Worm (Caenorhabditis elegans): ENCODE results near the gene sem-5.

sem-5 gene

DNA sequence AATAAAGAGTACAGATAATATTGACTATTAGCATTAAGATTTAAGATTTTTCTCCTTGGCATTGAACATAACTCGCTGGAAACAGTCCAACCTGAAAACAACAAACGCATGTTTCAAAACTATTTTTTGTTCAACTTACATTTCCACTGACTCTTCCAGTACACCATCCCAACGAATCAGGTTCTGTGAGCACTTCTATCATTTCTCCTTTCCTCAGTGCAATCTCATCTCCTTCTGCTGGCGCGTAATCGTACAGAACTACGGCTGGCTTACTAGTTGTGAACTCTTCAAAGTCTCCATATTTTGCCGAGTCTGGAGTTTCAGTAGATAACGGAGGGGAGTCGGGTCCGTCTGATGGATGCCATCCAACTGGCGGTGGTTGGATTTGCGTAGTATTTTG lies 27.6 kb upstream of the sem-5 start:
- TF ChIP-seq ztf-23 (GFP tag; IDR thresholded peaks at IDR 0.05) (no peak), flt-1 (GFP tag; IDR thresholded peaks at IDR 0.05) (no peak), ref-1 (GFP tag; conservative IDR thresholded peaks at IDR 0.05) (no peak), med-1 (GFP tag; optimal IDR thresholded peaks at IDR 0.05; ENCODE audit: insufficient read depth) (no peak), klf-2 (GFP tag; conservative IDR thresholded peaks at IDR 0.05) (no peak), ztf-29 (GFP tag; IDR thresholded peaks at IDR 0.05) (no peak), cog-1 (tag; optimal IDR thresholded peaks at IDR 0.05) (no peak), tab-1 (GFP tag; IDR thresholded peaks at IDR 0.05) (no peak), T22C8.4 (GFP tag; IDR thresholded peaks at IDR 0.05) (no peak)

DNA sequence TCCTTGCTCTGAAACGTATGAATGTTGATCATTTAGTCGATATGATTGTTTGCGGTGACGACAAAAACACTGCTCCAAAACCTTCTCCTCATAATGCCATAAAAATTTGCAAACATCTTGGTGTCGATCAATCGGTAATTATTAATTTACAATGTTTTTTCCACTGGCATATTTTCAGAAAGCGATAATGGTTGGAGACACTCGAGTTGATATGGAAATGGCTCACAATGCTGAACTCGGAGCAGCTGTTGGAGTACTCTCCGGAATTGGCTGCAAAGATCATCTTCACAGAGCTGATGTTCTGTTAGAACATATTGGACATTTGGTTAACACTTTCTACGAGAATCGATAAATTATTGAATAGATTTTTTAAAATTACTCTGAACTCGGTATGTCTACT lies 26.9 kb upstream of the sem-5 start:
- TF ChIP-seq flt-1 (GFP tag; IDR thresholded peaks at IDR 0.05) (no peak), med-1 (GFP tag; optimal IDR thresholded peaks at IDR 0.05; ENCODE audit: insufficient read depth) (no peak), ztf-29 (GFP tag; IDR thresholded peaks at IDR 0.05) (no peak), tab-1 (GFP tag; IDR thresholded peaks at IDR 0.05) (no peak), cog-1 (tag; optimal IDR thresholded peaks at IDR 0.05) (no peak), ref-1 (GFP tag; conservative IDR thresholded peaks at IDR 0.05) (no peak), ztf-23 (GFP tag; IDR thresholded peaks at IDR 0.05) (no peak), klf-2 (GFP tag; conservative IDR thresholded peaks at IDR 0.05) (no peak), T22C8.4 (GFP tag; IDR thresholded peaks at IDR 0.05) (no peak)

DNA sequence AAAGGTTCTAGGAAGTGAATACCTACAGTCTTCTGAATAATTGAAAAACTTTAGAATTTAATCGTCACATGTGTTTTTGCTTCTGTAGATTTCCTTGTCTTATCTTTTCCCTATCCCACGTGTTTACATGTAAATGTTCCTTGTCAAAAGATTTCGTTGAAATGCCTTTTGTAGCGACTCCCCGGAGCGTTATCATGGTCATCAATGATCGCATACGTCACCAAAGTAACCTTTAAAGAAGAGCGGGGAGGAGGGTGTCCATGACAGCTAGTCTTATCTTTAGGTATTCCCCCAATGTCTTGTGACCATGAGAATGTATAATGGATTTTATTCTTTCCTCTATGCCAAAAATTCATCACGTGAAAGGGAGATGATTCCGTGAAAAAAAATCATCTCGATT lies 25.4 kb upstream of the sem-5 start:
- no peak for TF ChIP-seq med-1 (GFP tag; optimal IDR thresholded peaks at IDR 0.05; ENCODE audit: insufficient read depth)
- no peak for TF ChIP-seq ref-1 (GFP tag; conservative IDR thresholded peaks at IDR 0.05)
- no peak for TF ChIP-seq ztf-23 (GFP tag; IDR thresholded peaks at IDR 0.05)
- TF ChIP-seq ztf-29 (GFP tag; IDR thresholded peaks at IDR 0.05), result no peak
- no peak for TF ChIP-seq flt-1 (GFP tag; IDR thresholded peaks at IDR 0.05)
- TF ChIP-seq tab-1 (GFP tag; IDR thresholded peaks at IDR 0.05), result no peak
- TF ChIP-seq cog-1 (tag; optimal IDR thresholded peaks at IDR 0.05), result no peak
- no peak for TF ChIP-seq T22C8.4 (GFP tag; IDR thresholded peaks at IDR 0.05)
- TF ChIP-seq klf-2 (GFP tag; conservative IDR thresholded peaks at IDR 0.05), result no peak

DNA sequence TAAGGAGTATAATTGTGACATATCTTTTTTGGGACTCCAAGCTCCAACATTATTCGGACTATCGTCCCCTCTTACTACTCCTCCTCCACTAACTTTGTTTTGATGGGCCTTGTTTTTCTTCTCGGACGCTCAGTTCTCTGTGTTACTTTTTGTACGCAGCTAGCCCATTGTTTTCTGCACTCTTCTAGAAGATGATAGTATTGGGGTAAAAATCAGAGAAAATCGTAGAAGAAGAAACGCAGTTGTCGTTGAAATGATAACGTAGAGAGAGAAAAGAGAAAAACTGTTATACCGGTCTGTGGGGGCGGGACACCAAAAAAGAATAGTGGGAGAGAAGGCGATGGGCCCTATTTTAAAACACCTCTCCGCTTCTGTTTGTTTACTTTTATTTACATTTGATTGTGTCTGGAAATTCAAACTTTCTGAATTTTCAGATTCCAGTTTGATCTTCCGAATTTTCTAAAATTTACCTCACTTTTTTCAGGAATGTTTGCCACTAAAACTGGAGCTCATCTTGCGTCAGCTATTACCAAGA lies 24.0 kb upstream of the sem-5 start, which contains the start of gene F45E1.4:
F45E1.4 (plus strand) TSS at position 485 of the 535 bp plus-strand sequence.
- TF ChIP-seq ref-1 (GFP tag; conservative IDR thresholded peaks at IDR 0.05), result no peak
- TF ChIP-seq ztf-29 (GFP tag; IDR thresholded peaks at IDR 0.05), result no peak
- TF ChIP-seq klf-2 (GFP tag; conservative IDR thresholded peaks at IDR 0.05), result no peak

DNA sequence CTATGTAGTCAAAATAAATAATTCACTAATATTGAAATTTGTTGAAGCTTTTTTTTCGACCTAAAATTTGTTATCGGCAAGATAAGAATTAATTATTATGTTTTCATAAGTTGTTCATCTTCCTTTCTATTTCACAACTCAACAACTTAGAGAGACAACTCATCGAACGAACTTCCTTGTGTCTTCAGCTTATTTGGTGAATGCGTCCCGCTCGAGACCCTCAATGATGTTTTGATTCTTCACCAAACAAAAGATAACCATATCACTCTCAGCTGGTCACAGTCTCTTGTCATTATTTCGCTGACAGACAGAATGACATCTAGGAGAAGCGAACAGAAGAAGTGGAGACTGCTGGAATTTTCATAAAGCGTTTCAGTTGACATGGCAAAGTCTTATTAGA lies 23.2 kb upstream of the sem-5 start:
- no peak for TF ChIP-seq cog-1 (tag; optimal IDR thresholded peaks at IDR 0.05)
- TF ChIP-seq T22C8.4 (GFP tag; IDR thresholded peaks at IDR 0.05), result no peak
- no peak for TF ChIP-seq klf-2 (GFP tag; conservative IDR thresholded peaks at IDR 0.05)
- no peak for TF ChIP-seq ztf-23 (GFP tag; IDR thresholded peaks at IDR 0.05)
- no peak for TF ChIP-seq tab-1 (GFP tag; IDR thresholded peaks at IDR 0.05)
- no peak for TF ChIP-seq med-1 (GFP tag; optimal IDR thresholded peaks at IDR 0.05; ENCODE audit: insufficient read depth)
- TF ChIP-seq ref-1 (GFP tag; conservative IDR thresholded peaks at IDR 0.05), result no peak
- TF ChIP-seq flt-1 (GFP tag; IDR thresholded peaks at IDR 0.05), result no peak
- TF ChIP-seq ztf-29 (GFP tag; IDR thresholded peaks at IDR 0.05), result no peak

DNA sequence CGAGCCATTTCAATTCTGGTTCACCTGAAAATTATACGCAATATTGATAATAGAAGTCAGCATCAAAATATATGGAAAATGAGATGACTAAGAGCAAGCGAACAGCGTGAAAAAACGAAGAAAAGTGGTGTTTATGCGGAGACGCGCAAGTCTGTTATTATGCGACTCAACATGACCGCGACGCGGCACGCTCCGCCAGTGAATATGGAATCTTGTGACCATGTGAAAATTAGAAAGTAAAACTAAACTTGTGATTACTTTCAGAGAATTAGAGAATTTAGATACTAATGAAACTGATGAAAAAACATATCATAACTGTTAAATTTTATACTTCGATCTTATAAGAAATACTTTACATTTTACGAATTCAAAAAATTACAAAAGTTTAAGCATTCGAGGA lies 20.5 kb upstream of the sem-5 start, which contains the start of gene his-71:
his-71 (minus strand) TSS at position 24 of the 400 bp plus-strand sequence.
- TF ChIP-seq flt-1 (GFP tag; IDR thresholded peaks at IDR 0.05) (no peak), med-1 (GFP tag; optimal IDR thresholded peaks at IDR 0.05; ENCODE audit: insufficient read depth) (no peak), ref-1 (GFP tag; conservative IDR thresholded peaks at IDR 0.05) (no peak), ztf-29 (GFP tag; IDR thresholded peaks at IDR 0.05) (no peak), T22C8.4 (GFP tag; IDR thresholded peaks at IDR 0.05) (no peak), cog-1 (tag; optimal IDR thresholded peaks at IDR 0.05) (no peak), ztf-23 (GFP tag; IDR thresholded peaks at IDR 0.05) (no peak), klf-2 (GFP tag; conservative IDR thresholded peaks at IDR 0.05) (no peak), tab-1 (GFP tag; IDR thresholded peaks at IDR 0.05) (no peak)

DNA sequence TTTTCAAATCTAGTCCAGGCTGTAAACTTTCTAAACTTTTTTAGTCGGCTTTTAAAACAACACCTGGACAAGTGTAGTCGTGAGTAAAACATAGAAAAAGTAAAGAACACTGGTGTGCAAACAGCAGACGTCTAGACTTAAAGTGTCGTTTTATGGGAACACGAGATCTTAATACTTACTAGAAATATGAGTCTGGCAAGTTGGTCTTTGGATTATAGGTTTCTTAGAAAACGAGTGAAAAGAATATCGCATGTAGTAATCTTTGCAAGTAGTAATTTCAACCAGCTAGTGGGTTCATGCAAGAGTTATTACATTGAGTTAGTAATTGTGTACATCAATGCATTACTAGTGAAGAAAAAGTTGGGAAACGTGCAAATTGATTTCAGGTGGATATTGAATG lies 15.9 kb upstream of the sem-5 start:
- no peak for TF ChIP-seq tab-1 (GFP tag; IDR thresholded peaks at IDR 0.05)
- no peak for TF ChIP-seq flt-1 (GFP tag; IDR thresholded peaks at IDR 0.05)
- TF ChIP-seq ref-1 (GFP tag; conservative IDR thresholded peaks at IDR 0.05), result no peak
- TF ChIP-seq ztf-23 (GFP tag; IDR thresholded peaks at IDR 0.05), result no peak
- no peak for TF ChIP-seq cog-1 (tag; optimal IDR thresholded peaks at IDR 0.05)
- TF ChIP-seq klf-2 (GFP tag; conservative IDR thresholded peaks at IDR 0.05), result no peak
- no peak for TF ChIP-seq T22C8.4 (GFP tag; IDR thresholded peaks at IDR 0.05)
- no peak for TF ChIP-seq ztf-29 (GFP tag; IDR thresholded peaks at IDR 0.05)
- TF ChIP-seq med-1 (GFP tag; optimal IDR thresholded peaks at IDR 0.05; ENCODE audit: insufficient read depth), result no peak

DNA sequence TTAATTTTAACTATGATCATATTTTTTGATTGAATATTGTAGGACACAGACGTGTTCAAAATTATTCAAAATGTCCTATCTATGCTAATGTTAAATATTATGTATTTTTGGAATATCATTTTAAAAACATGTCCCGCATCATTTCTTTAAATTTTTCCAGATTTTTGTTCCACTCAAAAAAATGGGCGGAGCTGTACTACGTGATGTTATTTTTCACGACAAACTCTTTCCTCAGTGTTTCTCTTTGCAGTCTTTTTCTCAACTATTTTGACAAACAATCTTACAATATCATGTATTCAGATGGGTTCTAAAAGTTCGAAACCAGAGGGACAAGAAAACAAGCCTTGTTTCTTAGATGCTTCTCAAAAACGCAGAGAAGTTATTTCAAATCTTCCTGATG lies 14.9 kb upstream of the sem-5 start, which contains the start of gene F45E1.5:
F45E1.5 (plus strand) TSS at position 301 of the 400 bp plus-strand sequence.
- TF ChIP-seq ref-1 (GFP tag; conservative IDR thresholded peaks at IDR 0.05) (no peak), flt-1 (GFP tag; IDR thresholded peaks at IDR 0.05) (no peak)

DNA sequence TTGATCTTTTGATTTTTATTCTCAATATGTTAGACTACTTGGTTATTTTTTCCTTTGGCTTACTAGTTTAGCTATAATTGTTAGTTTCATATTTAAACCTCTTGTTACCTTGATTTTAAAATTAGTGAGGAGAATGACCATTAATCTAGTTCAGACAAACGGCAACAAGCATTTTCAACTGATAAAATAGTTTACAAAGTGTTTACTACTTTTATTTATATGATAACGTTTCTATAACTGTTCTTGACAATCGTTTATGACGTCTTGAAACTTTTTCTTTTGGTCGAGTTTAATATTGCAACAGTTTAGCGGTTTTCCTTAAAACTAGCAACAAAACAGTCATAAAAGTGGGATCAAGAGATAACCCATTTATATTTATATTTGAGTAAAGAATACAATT lies 14.2 kb upstream of the sem-5 start:
- TF ChIP-seq ztf-23 (GFP tag; IDR thresholded peaks at IDR 0.05), result no peak
- no peak for TF ChIP-seq cog-1 (tag; optimal IDR thresholded peaks at IDR 0.05)
- no peak for TF ChIP-seq flt-1 (GFP tag; IDR thresholded peaks at IDR 0.05)
- no peak for TF ChIP-seq ztf-29 (GFP tag; IDR thresholded peaks at IDR 0.05)

DNA sequence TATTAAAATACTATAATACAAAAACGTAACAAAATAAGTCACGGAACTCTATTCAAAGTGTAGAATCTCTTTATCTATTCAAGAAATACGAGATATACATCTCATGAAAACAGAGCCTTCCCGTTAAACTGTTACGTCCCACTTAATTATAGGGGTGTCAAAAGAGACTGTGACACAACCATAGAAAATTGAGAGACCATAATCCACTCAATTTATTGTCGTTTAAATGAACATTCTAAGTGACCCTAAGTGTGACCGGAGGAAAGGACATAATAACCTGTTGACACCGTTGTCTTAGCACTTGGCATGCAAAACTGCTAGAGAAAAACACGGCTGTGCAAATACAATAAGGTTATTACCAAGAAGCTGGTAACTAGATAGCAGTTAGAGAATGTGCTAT lies 7.0 kb upstream of the sem-5 start:
- TF ChIP-seq tab-1 (GFP tag; IDR thresholded peaks at IDR 0.05) (no peak), klf-2 (GFP tag; conservative IDR thresholded peaks at IDR 0.05) (no peak), flt-1 (GFP tag; IDR thresholded peaks at IDR 0.05) (no peak)

DNA sequence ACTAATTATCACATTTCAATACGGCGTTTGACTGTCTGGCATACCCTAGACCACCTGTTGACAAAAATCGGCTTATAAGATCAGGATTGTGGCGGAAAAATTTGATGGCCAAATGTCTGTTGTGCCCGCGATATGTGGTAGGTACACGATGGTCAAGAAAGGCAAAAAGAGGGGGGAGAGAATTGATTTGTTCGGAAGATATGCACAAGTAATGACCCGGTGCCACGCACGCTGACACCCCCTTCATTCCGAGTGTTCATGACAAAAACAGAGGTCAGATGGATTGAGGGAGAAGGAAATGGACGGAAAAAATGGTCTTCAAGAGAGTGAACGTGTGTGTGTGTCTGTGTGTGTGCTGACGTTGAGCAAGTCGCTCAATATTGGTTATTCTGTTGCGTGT lies 3.9 kb upstream of the sem-5 start:
- TF ChIP-seq med-1 (GFP tag; optimal IDR thresholded peaks at IDR 0.05; ENCODE audit: insufficient read depth), result no peak
- no peak for TF ChIP-seq tab-1 (GFP tag; IDR thresholded peaks at IDR 0.05)
- no peak for TF ChIP-seq ref-1 (GFP tag; conservative IDR thresholded peaks at IDR 0.05)
- no peak for TF ChIP-seq cog-1 (tag; optimal IDR thresholded peaks at IDR 0.05)
- no peak for TF ChIP-seq T22C8.4 (GFP tag; IDR thresholded peaks at IDR 0.05)
- TF ChIP-seq klf-2 (GFP tag; conservative IDR thresholded peaks at IDR 0.05), result no peak
- no peak for TF ChIP-seq ztf-29 (GFP tag; IDR thresholded peaks at IDR 0.05)
- no peak for TF ChIP-seq ztf-23 (GFP tag; IDR thresholded peaks at IDR 0.05)
- TF ChIP-seq flt-1 (GFP tag; IDR thresholded peaks at IDR 0.05), result no peak
